Fruit fly (Drosophila melanogaster) whole organism, prepupa: ENCODE measurements around the gene CG14285.

Experiments used
- Blimp-1 ChIP-seq: fragments of 200-800 bp; sonication (Bioruptor generic); optimal IDR thresholded peaks from 3 replicates; lab custom pipeline; 2017; ENCODE audit warnings: missing biosample characterization, missing genetic modification characterization, mild to moderate bottlenecking, moderate library complexity, missing genetic modification reagents
- CG1621 ChIP-seq: fragments of 200-800 bp; sonication (Bioruptor generic); optimal IDR thresholded peaks from 3 replicates; lab custom pipeline; 2018; ENCODE audit warnings: missing biosample characterization, mild to moderate bottlenecking, missing genetic modification characterization
- CG16779 ChIP-seq: fragments of 200-800 bp; sonication (Bioruptor generic); optimal IDR thresholded peaks from 3 replicates; lab custom pipeline; 2017; ENCODE audit warnings: missing biosample characterization, mild to moderate bottlenecking, missing genetic modification characterization
- CG31627 ChIP-seq: fragments of 200-800 bp; sonication (Bioruptor generic); optimal IDR thresholded peaks from 3 replicates; lab custom pipeline; 2016; ENCODE audit warnings: missing biosample characterization, missing genetic modification characterization
- CG32006 ChIP-seq: fragments of 200-800 bp; sonication (Bioruptor generic); optimal IDR thresholded peaks from 3 replicates; lab custom pipeline; 2017; ENCODE audit warnings: missing biosample characterization, mild to moderate bottlenecking, missing genetic modification characterization
- CG3919 ChIP-seq: fragments of 200-800 bp; sonication (Bioruptor generic); optimal IDR thresholded peaks from 3 replicates; lab custom pipeline; 2016; ENCODE audit warnings: missing biosample characterization, missing genetic modification characterization
- CG4318 ChIP-seq: fragments of 200-800 bp; sonication (Bioruptor generic); optimal IDR thresholded peaks from 3 replicates; lab custom pipeline; 2017; ENCODE audit warnings: missing biosample characterization, mild to moderate bottlenecking, missing genetic modification characterization
- CG6163 ChIP-seq: fragments of 200-800 bp; sonication (Bioruptor generic); IDR thresholded peaks from 3 replicates; pipeline ENCODE4 v1.3.6; 2022; ENCODE audit warnings: missing biosample characterization, missing genetic modification characterization
- CG6808 ChIP-seq: fragments of 200-800 bp; sonication (Bioruptor generic); optimal IDR thresholded peaks from 3 replicates; lab custom pipeline; 2017; ENCODE audit warnings: missing biosample characterization, missing genetic modification characterization, mild to moderate bottlenecking, moderate library complexity, missing genetic modification reagents
- CG7368 ChIP-seq: fragments of 200-800 bp; sonication (Bioruptor generic); optimal IDR thresholded peaks from 3 replicates; lab custom pipeline; 2016; ENCODE audit warnings: missing biosample characterization, missing genetic modification characterization
- CG8319 ChIP-seq: fragments of 200-800 bp; sonication (Bioruptor generic); optimal IDR thresholded peaks from 3 replicates; lab custom pipeline; 2016; ENCODE audit warnings: missing biosample characterization, missing genetic modification characterization
- CG9139 ChIP-seq: fragments of 200-800 bp; sonication (Bioruptor generic); optimal IDR thresholded peaks from 3 replicates; lab custom pipeline; 2017; ENCODE audit warnings: missing biosample characterization, mild to moderate bottlenecking, missing genetic modification characterization
- Eip75B ChIP-seq: fragments of 200-800 bp; sonication (Bioruptor generic); optimal IDR thresholded peaks from 3 replicates; lab custom pipeline; 2016; ENCODE audit warnings: missing biosample characterization, missing genetic modification characterization
- Eip78C ChIP-seq: fragments of 200-800 bp; sonication (Bioruptor generic); peaks from one replicate; lab custom pipeline; 2016; ENCODE audit warnings: missing biosample characterization, missing genetic modification characterization
- Eip93F ChIP-seq: fragments of 200-800 bp; sonication (Bioruptor generic); optimal IDR thresholded peaks from 2 replicates; lab custom pipeline; 2016; ENCODE audit warnings: missing biosample characterization, mild to moderate bottlenecking, missing genetic modification characterization
- Hr4 ChIP-seq: fragments of 200-800 bp; sonication (Bioruptor generic); optimal IDR thresholded peaks from 3 replicates; lab custom pipeline; 2016; ENCODE audit warnings: missing biosample characterization, missing genetic modification characterization
- Lpt ChIP-seq: fragments of 200-800 bp; sonication (Bioruptor generic); optimal IDR thresholded peaks from 3 replicates; lab custom pipeline; 2016; ENCODE audit warnings: missing biosample characterization, missing genetic modification characterization
- OdsH ChIP-seq: fragments of 200-800 bp; sonication (Bioruptor generic); optimal IDR thresholded peaks from 3 replicates; lab custom pipeline; 2016; ENCODE audit warnings: missing biosample characterization, missing genetic modification characterization
- Sox14 ChIP-seq: fragments of 200-800 bp; sonication (Bioruptor generic); optimal IDR thresholded peaks from 3 replicates; lab custom pipeline; 2016; ENCODE audit warnings: missing biosample characterization, missing genetic modification characterization
- achi ChIP-seq: fragments of 200-800 bp; sonication (Bioruptor generic); optimal IDR thresholded peaks from 3 replicates; lab custom pipeline; 2016; ENCODE audit warnings: missing biosample characterization, missing genetic modification characterization
- acj6 ChIP-seq: fragments of 200-800 bp; sonication (Bioruptor generic); optimal IDR thresholded peaks from 3 replicates; lab custom pipeline; 2016; ENCODE audit warnings: missing biosample characterization, missing genetic modification characterization
- dac ChIP-seq: fragments of 200-800 bp; sonication (Bioruptor generic); optimal IDR thresholded peaks from 2 replicates; lab custom pipeline; 2017; ENCODE audit warnings: missing biosample characterization, mild to moderate bottlenecking, missing genetic modification characterization
- eg ChIP-seq: fragments of 200-800 bp; sonication (Bioruptor generic); IDR thresholded peaks from 3 replicates; pipeline ENCODE4 v1.3.6; 2022; ENCODE audit warnings: missing biosample characterization, missing genetic modification characterization
- fd59A ChIP-seq: fragments of 200-800 bp; sonication (Bioruptor generic); optimal IDR thresholded peaks from 2 replicates; lab custom pipeline; 2017; ENCODE audit warnings: missing biosample characterization, mild to moderate bottlenecking, missing genetic modification characterization, missing genetic modification reagents
- fkh ChIP-seq: fragments of 200-800 bp; sonication (Bioruptor generic); optimal IDR thresholded peaks from 3 replicates; lab custom pipeline; 2017; ENCODE audit warnings: missing biosample characterization, mild to moderate bottlenecking, missing genetic modification characterization, moderate library complexity
- net ChIP-seq: fragments of 200-800 bp; sonication (Bioruptor generic); optimal IDR thresholded peaks from 3 replicates; lab custom pipeline; 2016; ENCODE audit warnings: missing biosample characterization, missing genetic modification characterization
- pdm3 ChIP-seq: fragments of 200-800 bp; sonication (Bioruptor generic); optimal IDR thresholded peaks from 3 replicates; lab custom pipeline; 2016; ENCODE audit warnings: missing biosample characterization, missing genetic modification characterization
- salr ChIP-seq, 2 experiments: fragments of 200-800 bp; sonication (Bioruptor generic); optimal IDR thresholded peaks; 3 replicates each; lab custom pipeline; 2016 to 2018; ENCODE audit warnings: missing biosample characterization in 2 of 2, missing genetic modification characterization in 2 of 2, mild to moderate bottlenecking in 1 of 2
- ss ChIP-seq, 2 experiments: fragments of 200-800 bp; sonication (Bioruptor generic); optimal IDR thresholded peaks; 2 replicates in 1 of 2; 3 replicates in 1 of 2; lab custom pipeline; 2017 to 2018; ENCODE audit warnings: mild to moderate bottlenecking in 2 of 2, missing biosample characterization in 2 of 2, missing genetic modification characterization in 2 of 2, moderate library complexity in 1 of 2
- svp ChIP-seq: fragments of 200-800 bp; sonication (Bioruptor generic); peaks from one replicate; lab custom pipeline; 2016; ENCODE audit warnings: missing biosample characterization, missing genetic modification characterization
- vri ChIP-seq: fragments of 200-800 bp; sonication (Bioruptor generic); optimal IDR thresholded peaks from 3 replicates; lab custom pipeline; 2016; ENCODE audit warnings: missing biosample characterization, mild to moderate bottlenecking, missing genetic modification characterization

Gene CG14285

DNA sequence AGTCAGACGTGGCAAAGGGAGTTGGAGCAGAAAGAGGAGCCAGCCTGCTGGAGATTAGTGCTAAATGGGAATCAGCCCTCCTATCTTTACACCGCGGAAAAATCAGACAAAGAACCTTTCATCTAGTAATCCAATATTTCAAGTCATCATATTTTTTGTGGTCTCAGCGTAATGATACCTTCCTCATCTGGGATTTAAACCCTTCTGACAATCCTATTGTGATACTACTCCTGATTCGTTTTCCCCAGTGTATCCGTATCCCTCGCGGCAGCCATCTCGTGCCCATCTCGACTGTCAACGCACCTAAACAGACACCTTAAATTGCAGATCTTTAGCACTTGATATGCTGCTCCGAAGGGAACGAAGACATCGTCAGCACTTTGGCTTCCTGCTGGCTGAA, 26.5 kb upstream of the CG14285 start (continued):
- peak; percentile 27 for TF ChIP-seq CG7368 (GFP tag; lab: Kevin White, UChicago)
- no peak for TF ChIP-seq Eip75B (GFP tag; lab: Kevin White, UChicago)
- no peak for TF ChIP-seq vri
- peak; percentile 53 for TF ChIP-seq Sox14
- TF ChIP-seq Lpt (GFP tag; lab: Kevin White, UChicago), result no peak
- peak; percentile 54 for TF ChIP-seq CG32006 (GFP tag; lab: Kevin White, UChicago)
- peak; percentile 36 for TF ChIP-seq pdm3 (GFP tag; lab: Kevin White, UChicago)

DNA sequence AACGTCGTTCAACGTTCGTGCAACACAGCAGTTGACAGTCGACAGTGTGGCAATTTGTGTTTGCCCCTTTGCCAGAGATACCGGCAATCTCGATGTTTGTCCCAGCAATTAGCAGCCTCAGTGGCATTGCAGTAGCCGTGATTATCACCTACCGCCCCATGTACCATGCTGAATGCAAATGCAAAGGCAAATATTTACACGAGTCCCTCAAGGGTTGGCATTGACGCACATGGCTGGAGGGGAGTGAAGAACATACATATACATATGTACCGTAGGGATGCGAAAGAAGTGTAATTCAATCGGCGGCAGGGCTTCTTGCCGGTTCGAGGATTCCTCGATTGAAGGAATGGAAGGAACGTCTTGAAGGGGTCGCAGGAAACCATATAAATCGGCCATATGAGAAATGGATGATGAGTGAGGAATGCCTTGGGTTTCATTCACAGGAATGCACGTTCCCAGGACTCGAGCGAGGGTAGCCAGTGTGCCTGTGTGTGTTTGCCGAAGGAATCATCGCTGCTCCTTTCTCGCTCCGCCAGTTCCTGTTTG, 24.9 kb upstream of the CG14285 start:
- TF ChIP-seq Eip78C (GFP tag; lab: Kevin White, UChicago), result peak; percentile 71
- TF ChIP-seq CG9139, result peak; percentile 30
- TF ChIP-seq fkh (GFP tag; lab: Kevin White, UChicago), result peak; percentile 69
- peak in 1 of 2 experiments; percentile 43 for TF ChIP-seq ss (GFP tag; optimal IDR thresholded peaks at IDR 0.05; lab: Kevin White, UChicago)
- TF ChIP-seq CG31627, result no peak
- TF ChIP-seq dac (GFP tag; lab: Kevin White, UChicago), result no peak
- TF ChIP-seq svp, result peak; percentile 62
- TF ChIP-seq CG6808 (GFP tag; lab: Kevin White, UChicago), result no peak
- TF ChIP-seq, all 60 proteins: peak for 5

DNA sequence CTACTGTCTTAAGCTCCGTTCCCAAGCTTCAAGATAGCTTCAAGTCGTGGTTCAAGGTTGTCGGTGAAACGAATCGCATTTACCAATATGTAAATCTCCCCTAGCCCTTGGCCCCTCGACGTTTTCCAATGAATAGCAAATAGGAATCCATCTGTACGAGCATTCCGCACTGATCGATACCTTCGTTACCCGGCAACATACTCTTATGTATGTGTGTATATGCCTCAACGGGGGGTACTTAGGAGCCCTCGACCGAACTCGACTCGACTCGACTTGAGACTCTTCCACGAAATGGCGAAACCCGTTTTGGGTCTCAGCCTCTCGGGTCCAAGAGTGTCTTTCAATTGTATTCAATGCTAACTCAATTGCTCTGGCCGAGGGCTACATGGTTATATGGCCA, 23.2 kb upstream of the CG14285 start:
- no peak for TF ChIP-seq OdsH (GFP tag; lab: Kevin White, UChicago)
- TF ChIP-seq CG6163 (GFP tag; lab: Robert Waterston, UW), result no peak
- TF ChIP-seq CG8319 (GFP tag; lab: Kevin White, UChicago), result no peak
- TF ChIP-seq Eip75B (GFP tag; lab: Kevin White, UChicago), result no peak
- no peak for TF ChIP-seq Hr4 (GFP tag; lab: Kevin White, UChicago)
- TF ChIP-seq net (GFP tag; lab: Kevin White, UChicago), result no peak
- no peak for TF ChIP-seq salr (GFP tag; optimal IDR thresholded peaks at IDR 0.05; lab: Kevin White, UChicago)
- TF ChIP-seq CG1621 (tag; lab: Kevin White, UChicago), result no peak
- TF ChIP-seq fd59A (GFP tag; lab: Kevin White, UChicago), result no peak

DNA sequence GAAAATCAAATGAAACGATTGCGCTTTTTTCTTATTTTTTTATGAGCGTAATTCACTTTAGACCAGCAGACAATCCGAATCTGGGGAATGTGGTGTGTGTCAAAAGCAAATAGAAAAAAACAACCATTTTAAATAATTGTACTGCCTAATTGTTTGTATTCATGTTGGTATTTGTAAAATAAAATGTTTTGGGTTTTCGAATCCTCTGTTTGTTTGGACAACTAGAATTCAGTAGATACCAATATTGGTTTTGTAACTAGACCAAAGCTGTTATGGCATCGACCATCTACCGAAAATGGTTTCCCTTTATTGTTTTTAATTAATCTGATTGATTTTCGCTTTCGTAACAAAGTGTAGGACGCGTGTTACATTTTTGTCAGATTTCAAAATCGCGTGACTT, 14.0 kb upstream of the CG14285 start:
- TF ChIP-seq fkh (GFP tag; lab: Kevin White, UChicago), result peak; percentile 73
- TF ChIP-seq Eip75B (GFP tag; lab: Kevin White, UChicago), result no peak

DNA sequence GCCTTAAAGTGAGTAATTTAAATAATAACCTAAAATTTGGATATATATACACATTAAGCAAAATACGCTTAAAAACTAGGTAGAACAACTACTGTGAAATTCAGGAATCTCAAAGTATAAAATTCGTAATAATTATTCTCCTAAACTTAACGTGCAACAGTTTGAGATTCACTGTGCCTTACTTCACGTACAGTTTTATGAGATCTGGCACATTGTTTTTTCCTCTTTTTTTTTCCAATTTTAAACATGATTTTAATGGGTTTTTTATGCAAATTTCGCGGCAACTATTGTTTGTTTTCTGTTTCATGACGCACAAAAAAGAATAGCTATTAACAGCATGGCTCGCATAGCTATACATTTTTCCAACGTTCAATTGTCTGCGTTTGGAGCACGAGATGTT, 13.0 kb upstream of the CG14285 start:
- TF ChIP-seq Eip93F (no peak), achi (GFP tag; lab: Kevin White, UChicago) (no peak), CG4318 (GFP tag; lab: Kevin White, UChicago) (no peak), Eip75B (GFP tag; lab: Kevin White, UChicago) (no peak), acj6 (no peak), CG16779 (tag; lab: Kevin White, UChicago) (no peak), Eip78C (GFP tag; lab: Kevin White, UChicago) (no peak), Blimp-1 (GFP tag; lab: Kevin White, UChicago) (no peak)

dm6 chr3R:19014027-19014426, 10.9 kb upstream of the CG14285 start:
- TF ChIP-seq CG3919 (GFP tag; lab: Kevin White, UChicago) (no peak), eg (GFP tag; lab: Robert Waterston, UW) (0 out of 3 replicates have a peak, but pooled peaks have one; percentile 11)
